Worm (Caenorhabditis elegans) whole organism, L2 larva: ENCODE measurements around the gene bath-31.

Experiments
- blmp-1 ChIP-seq: sonication (generic microtip); optimal IDR thresholded peaks from 2 replicates; lab custom pipeline; 2017; ENCODE audit warnings: missing genetic modification characterization, mild to moderate bottlenecking, missing compliant biosample characterization, antibody characterized with exemption, moderate library complexity; ENCODE audit not compliant: insufficient read depth
- ceh-16 ChIP-seq: fragments of 150-350 bp; optimal IDR thresholded peaks from 2 replicates; lab custom pipeline; 2014; ENCODE audit warnings: missing biosample characterization, missing genetic modification characterization
- ceh-82 ChIP-seq: fragments of 150-350 bp; optimal IDR thresholded peaks from 2 replicates; lab custom pipeline; 2014; ENCODE audit warnings: missing biosample characterization, missing genetic modification characterization
- dmd-4 ChIP-seq: sonication (generic microtip); optimal IDR thresholded peaks from 2 replicates; lab custom pipeline; 2017; ENCODE audit warnings: missing biosample characterization, missing genetic modification characterization
- mdl-1 ChIP-seq, 2 experiments: fragments of 150-350 bp in 1 of 2; sonication (generic microtip) in 1 of 2; optimal IDR thresholded peaks; 2 replicates each; lab custom pipeline; 2017; ENCODE audit warnings: missing biosample characterization in 2 of 2, missing genetic modification characterization in 2 of 2
- nhr-10 ChIP-seq: sonication (generic microtip); optimal IDR thresholded peaks from 2 replicates; lab custom pipeline; 2017; ENCODE audit warnings: missing biosample characterization, missing genetic modification characterization
- nhr-12 ChIP-seq: fragments of 150-350 bp; optimal IDR thresholded peaks from 2 replicates; lab custom pipeline; 2014; ENCODE audit warnings: missing biosample characterization, missing genetic modification characterization
- zag-1 ChIP-seq: fragments of 150-350 bp; optimal IDR thresholded peaks from 2 replicates; lab custom pipeline; 2014; ENCODE audit warnings: missing biosample characterization, missing genetic modification characterization

DNA sequence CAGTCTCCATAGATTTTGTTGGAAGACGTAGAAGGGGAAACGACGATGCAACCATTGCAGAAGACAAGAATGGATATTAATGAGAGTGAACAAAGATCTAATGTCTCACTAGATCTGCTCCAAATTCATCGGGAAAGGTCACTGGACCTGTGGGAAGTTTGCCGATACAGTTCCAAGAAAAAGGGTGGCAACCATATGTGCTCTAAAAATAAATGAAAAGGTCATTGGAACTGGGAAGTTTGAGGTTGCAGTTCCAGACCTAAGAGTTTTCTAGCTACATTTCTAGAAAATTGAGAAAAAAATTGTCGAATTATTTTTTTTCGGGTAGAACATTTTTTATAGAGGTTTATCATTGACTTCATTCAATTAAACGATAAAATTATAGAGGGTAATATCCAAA, 15.6 kb downstream of the bath-31 start, which contains the start of gene fbxb-92:
- TF ChIP-seq nhr-12 (tag; lab: Kevin White, UChicago) (no peak), dmd-4 (no peak), ceh-16 (tag; lab: Kevin White, UChicago) (no peak), nhr-10 (tag; lab: Kevin White, UChicago) (no peak), mdl-1 (tag; optimal IDR thresholded peaks at IDR 0.05; lab: Kevin White, UChicago) (no peak), ceh-82 (tag; lab: Kevin White, UChicago) (no peak), zag-1 (tag; lab: Kevin White, UChicago) (no peak), blmp-1 (no peak)
